Worm (Caenorhabditis elegans) whole organism, L3 larva: ENCODE data around the gene sams-3.

ENCODE experiments used
- ZK546.5 ChIP-seq: sonication (generic microtip); optimal IDR thresholded peaks from 2 replicates; lab custom pipeline; 2017; ENCODE audit warnings: missing biosample characterization, missing genetic modification characterization
- egl-27 ChIP-seq: sonication (generic microtip); optimal IDR thresholded peaks from 4 replicates; lab custom pipeline; 2017; ENCODE audit warnings: missing biosample characterization, missing genetic modification reagents, missing genetic modification characterization
- egl-5 ChIP-seq: fragments of 150-350 bp; optimal IDR thresholded peaks from 2 replicates; lab custom pipeline; 2017; ENCODE audit warnings: missing biosample characterization, missing genetic modification reagents, missing genetic modification characterization, inconsistent platforms
- elt-3 ChIP-seq, 3 experiments: fragments of 150-350 bp in 1 of 3; sonication (generic microtip) in 2 of 3; optimal IDR thresholded peaks; 2 replicates in 2 of 3; 4 replicates in 1 of 3; lab custom pipeline; 2014 to 2017; ENCODE audit warnings: missing biosample characterization in 3 of 3, missing genetic modification characterization in 3 of 3
- nhr-237 ChIP-seq: fragments of 150-350 bp; optimal IDR thresholded peaks from 2 replicates; lab custom pipeline; 2014; ENCODE audit warnings: missing biosample characterization, missing genetic modification characterization
- nhr-28 ChIP-seq: fragments of 150-350 bp; optimal IDR thresholded peaks from 2 replicates; lab custom pipeline; 2014; ENCODE audit warnings: missing biosample characterization, missing genetic modification characterization
- snpc-4 ChIP-seq: fragments of 150-350 bp; optimal IDR thresholded peaks from 2 replicates; lab custom pipeline; 2014; ENCODE audit warnings: missing biosample characterization, missing genetic modification characterization

DNA sequence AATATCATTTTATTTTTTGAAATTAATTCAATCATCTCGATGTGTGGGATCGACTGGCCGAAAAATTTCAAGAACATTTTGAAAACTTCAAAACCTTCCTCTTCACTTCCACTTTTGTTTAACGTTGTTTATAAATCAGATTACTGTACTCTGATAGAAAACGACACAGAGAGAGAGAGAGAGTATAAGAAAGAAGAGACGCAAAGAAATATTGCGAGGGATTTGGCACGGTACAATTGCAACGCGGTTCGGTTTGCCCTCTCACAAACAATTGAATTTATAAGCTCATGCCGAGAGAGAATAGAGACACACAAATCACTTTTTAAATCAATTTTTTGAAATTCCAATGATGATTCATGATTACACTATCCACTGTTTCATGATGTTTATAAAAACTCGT is 42.1 kb upstream of the sams-3 start:
- no peak for TF ChIP-seq nhr-28 (tag; lab: Kevin White, UChicago)
- TF ChIP-seq egl-27 (tag; lab: Kevin White, UChicago) = no peak
- no peak for TF ChIP-seq elt-3 (tag; optimal IDR thresholded peaks at IDR 0.05; lab: Kevin White, UChicago)
- no peak for TF ChIP-seq nhr-237 (tag; lab: Kevin White, UChicago)
- TF ChIP-seq ZK546.5 (tag; lab: Kevin White, UChicago) = no peak
- no peak for TF ChIP-seq snpc-4
- TF ChIP-seq egl-5 (tag; lab: Kevin White, UChicago) = no peak
